Worm (Caenorhabditis elegans): ENCODE data around the gene nspc-10.

Gene nspc-10

DNA sequence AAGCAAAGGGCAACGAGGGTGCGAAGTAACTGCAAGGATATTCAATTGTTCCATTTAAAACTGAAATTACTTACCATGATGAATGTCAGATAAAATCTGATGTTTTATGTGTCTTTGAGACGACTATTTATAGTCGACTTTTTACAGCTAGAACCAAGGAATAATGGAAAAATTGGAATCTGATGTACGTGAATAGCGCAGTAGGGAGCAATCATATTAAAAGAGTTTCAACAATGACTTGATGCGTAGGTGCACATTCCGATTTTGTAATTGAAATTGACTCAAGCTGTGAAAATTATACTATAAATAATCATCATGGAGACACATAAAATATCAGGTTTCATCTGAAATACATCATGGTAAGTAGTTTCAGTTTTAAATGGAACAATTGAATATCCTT, at the start of gene nspc-10, which contains the start of gene nspc-9:
Gene nspc-10, plus strand, starts transcription at position 331 of the 400 bp plus-strand sequence.
Gene nspc-9, minus strand, starts transcription at position 101 of the 400 bp plus-strand sequence.
- TF ChIP-seq alr-1 (tag; optimal IDR thresholded peaks at IDR 0.05) (no peak), aly-2 (tag; optimal IDR thresholded peaks at IDR 0.05) (no peak), skn-1 (tag; optimal IDR thresholded peaks at IDR 0.05) (no peak), elt-3 (tag; optimal IDR thresholded peaks at IDR 0.05) (no peak), ztf-11 (tag; optimal IDR thresholded peaks at IDR 0.05) (no peak), ztf-4 (tag; optimal IDR thresholded peaks at IDR 0.05) (no peak), ama-1 (optimal IDR thresholded peaks at IDR 0.05) (no peak), nhr-129 (tag; optimal IDR thresholded peaks at IDR 0.05) (no peak), elt-1 (tag; optimal IDR thresholded peaks at IDR 0.05) (no peak), lin-13 (GFP tag; optimal IDR thresholded peaks at IDR 0.05) (no peak), mdl-1 (tag; optimal IDR thresholded peaks at IDR 0.05) (no peak), lin-39 (tag; optimal IDR thresholded peaks at IDR 0.05) (no peak), blmp-1 (tag; optimal IDR thresholded peaks at IDR 0.05; ENCODE audit: insufficient read depth) (no peak), nhr-11 (tag; optimal IDR thresholded peaks at IDR 0.05) (no peak), nhr-237 (tag; optimal IDR thresholded peaks at IDR 0.05) (no peak), peb-1 (tag; optimal IDR thresholded peaks at IDR 0.05) (no peak), nhr-10 (tag; optimal IDR thresholded peaks at IDR 0.05) (no peak), nhr-6 (tag; optimal IDR thresholded peaks at IDR 0.05) (no peak), ztf-1 (GFP tag; conservative IDR thresholded peaks at IDR 0.05) (no peak)

DNA sequence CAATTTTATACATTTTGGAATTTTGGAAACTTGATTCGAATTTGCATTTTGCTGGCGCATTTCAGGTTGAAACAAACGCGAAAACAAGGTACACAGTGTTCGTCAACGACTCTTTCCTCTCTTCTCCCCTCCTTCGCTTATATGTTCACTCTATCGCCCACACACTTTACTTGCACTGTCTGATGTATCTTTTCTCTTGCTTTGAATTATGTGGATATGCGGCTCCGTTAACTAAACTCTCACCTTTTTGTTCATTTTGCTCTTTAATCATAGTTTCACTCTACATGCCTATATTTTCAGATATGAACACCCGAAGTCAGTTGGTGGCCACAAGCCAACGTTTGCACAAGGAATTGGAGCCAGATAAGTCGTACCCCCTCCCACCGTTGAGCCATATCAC, 49.1 kb upstream of the nspc-10 start, which contains the start of gene W06D11.1:
Gene W06D11.1, plus strand, starts transcription at position 301 of the 400 bp plus-strand sequence.
- no peak for TF ChIP-seq gmeb-1 (tag; optimal IDR thresholded peaks at IDR 0.05)

DNA sequence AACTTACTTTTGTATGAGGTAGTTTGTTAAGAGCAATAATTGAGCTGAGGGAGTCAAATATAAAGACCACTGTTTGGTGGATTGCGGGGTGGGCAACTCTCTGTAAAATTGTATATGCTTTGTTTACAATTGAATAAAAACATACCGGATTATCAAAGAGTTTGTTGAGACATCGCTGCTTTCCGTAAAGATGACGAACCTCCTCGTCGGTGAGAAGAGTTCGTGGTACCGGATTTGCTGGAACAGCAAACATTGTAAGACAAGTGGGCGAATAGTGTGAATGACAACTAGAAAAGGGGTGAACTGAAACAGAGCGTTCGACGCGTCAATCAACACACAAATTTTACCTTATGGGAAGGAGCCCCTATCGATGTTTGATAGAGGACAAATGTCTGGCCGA, 47.0 kb upstream of the nspc-10 start, which contains the start of gene W06D11.2:
Gene W06D11.2, minus strand, starts transcription at position 339 of the 400 bp plus-strand sequence.
- TF ChIP-seq nhr-23 (tag; optimal IDR thresholded peaks at IDR 0.05) (no peak), nhr-12 (tag; optimal IDR thresholded peaks at IDR 0.05) (no peak), Y55F3AM.14 (GFP tag; optimal IDR thresholded peaks at IDR 0.05) (no peak), unc-62 (GFP tag; optimal IDR thresholded peaks at IDR 0.05) (no peak), nhr-21 (tag; optimal IDR thresholded peaks at IDR 0.05) (no peak), aly-2 (tag; optimal IDR thresholded peaks at IDR 0.05) (no peak), ztf-4 (tag; optimal IDR thresholded peaks at IDR 0.05) (no peak), egl-27 (tag; optimal IDR thresholded peaks at IDR 0.05) (no peak), ceh-16 (tag; optimal IDR thresholded peaks at IDR 0.05) (no peak), peb-1 (tag; optimal IDR thresholded peaks at IDR 0.05) (no peak), R02D3.7 (tag; optimal IDR thresholded peaks at IDR 0.05) (no peak), skn-1 (tag; optimal IDR thresholded peaks at IDR 0.05) (no peak), lin-11 (tag; optimal IDR thresholded peaks at IDR 0.05) (no peak), lin-13 (GFP tag; optimal IDR thresholded peaks at IDR 0.05) (no peak), zag-1 (tag; optimal IDR thresholded peaks at IDR 0.05) (no peak), ama-1 (optimal IDR thresholded peaks at IDR 0.05) (no peak), mbf-1 (tag; optimal IDR thresholded peaks at IDR 0.05) (no peak)

DNA sequence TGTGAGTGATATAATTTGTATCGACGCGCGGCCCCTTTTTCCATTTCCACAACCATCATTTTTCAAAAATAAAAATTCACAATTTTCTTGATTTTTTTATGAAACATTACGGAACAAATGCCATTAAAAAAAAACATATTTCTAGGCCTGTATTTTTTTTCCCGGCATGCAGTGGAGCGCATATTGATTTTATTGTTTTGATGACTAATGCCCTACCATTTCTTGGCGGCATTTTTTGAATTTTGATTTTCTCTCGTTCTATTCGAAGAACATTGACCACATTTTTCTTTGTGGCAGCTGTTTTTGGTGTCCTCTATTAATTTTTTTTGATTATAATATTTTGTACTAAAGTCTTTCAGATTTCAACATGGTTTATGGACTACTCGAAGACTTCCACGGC, 45.1 kb upstream of the nspc-10 start, which contains the start of gene W06D11.3:
Gene W06D11.3, plus strand, starts transcription at position 360 of the 400 bp plus-strand sequence.
- no peak for TF ChIP-seq crh-2 (tag; optimal IDR thresholded peaks at IDR 0.05)
- no peak for TF ChIP-seq elt-1 (tag; optimal IDR thresholded peaks at IDR 0.05)
- TF ChIP-seq Y55F3AM.14 (GFP tag; optimal IDR thresholded peaks at IDR 0.05) = no peak
- TF ChIP-seq unc-55 (GFP tag; optimal IDR thresholded peaks at IDR 0.05) = no peak
- no peak for TF ChIP-seq ama-1 (optimal IDR thresholded peaks at IDR 0.05)

DNA sequence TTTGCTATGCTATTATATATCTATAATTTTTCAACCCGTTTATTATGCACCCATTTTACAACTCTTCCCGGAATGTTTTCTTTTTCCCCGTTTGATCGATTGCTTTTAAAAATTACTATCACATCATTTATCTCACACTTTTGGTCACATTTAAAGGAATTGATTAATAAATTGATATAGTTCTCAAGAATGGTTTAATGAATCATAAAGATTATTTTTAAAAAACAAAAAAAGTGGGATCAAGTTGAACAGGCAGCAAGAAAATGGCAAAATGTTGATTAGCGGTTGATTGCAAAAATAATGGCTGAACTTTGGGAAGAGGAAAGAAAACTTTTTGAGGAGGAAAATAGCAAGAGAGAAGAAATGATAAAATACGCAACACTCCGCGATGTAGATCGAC, 43.6 kb upstream of the nspc-10 start, which contains the start of gene W06D11.5:
Gene W06D11.5, plus strand, starts transcription at position 301 of the 400 bp plus-strand sequence.
- TF ChIP-seq ztf-1 (GFP tag; conservative IDR thresholded peaks at IDR 0.05) (no peak), sma-9 (GFP tag; optimal IDR thresholded peaks at IDR 0.05) (no peak), sma-9 (tag; optimal IDR thresholded peaks at IDR 0.05) (no peak), nhr-21 (tag; optimal IDR thresholded peaks at IDR 0.05) (no peak), aly-2 (tag; optimal IDR thresholded peaks at IDR 0.05) (no peak), ZK546.5 (tag; optimal IDR thresholded peaks at IDR 0.05) (no peak), C34F6.9 (tag; optimal IDR thresholded peaks at IDR 0.05) (no peak), crh-2 (tag; optimal IDR thresholded peaks at IDR 0.05) (no peak), zag-1 (tag; optimal IDR thresholded peaks at IDR 0.05) (no peak), snpc-4 (tag; optimal IDR thresholded peaks at IDR 0.05) (no peak), lin-11 (tag; optimal IDR thresholded peaks at IDR 0.05) (no peak), nhr-10 (tag; optimal IDR thresholded peaks at IDR 0.05) (no peak)
